Worm (Caenorhabditis elegans): ENCODE results near the gene toca-2.

Gene toca-2

DNA sequence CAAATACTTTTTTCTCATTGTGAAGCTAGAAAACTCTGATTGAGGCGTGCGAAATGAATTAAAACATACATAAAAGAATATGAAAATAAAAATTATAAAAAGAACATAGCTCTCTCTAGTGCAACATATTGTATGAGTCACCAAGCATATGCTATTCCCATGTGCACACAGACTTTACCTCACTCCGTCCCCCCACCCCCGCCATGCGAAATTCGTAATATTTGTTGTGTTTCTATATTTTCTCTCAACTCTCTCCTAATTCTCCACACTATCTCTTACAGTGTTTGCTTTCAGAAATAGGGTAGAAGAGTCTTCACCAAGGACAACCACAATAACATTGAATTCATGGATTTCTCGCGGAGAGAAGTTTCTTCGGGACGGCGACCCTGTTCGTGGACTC, 23.0 kb upstream of the toca-2 start (continued):
- TF ChIP-seq daf-16 (GFP tag; optimal IDR thresholded peaks at IDR 0.05) (no peak), daf-16 (tag; optimal IDR thresholded peaks at IDR 0.05) (peak; percentile 36), zip-2 (tag; optimal IDR thresholded peaks at IDR 0.05) (no peak), hlh-11 (tag; optimal IDR thresholded peaks at IDR 0.05) (peak; percentile 57), mdl-1 (tag; optimal IDR thresholded peaks at IDR 0.05) (peak in 1 of 2 experiments; percentile 30), ceh-32 (tag; optimal IDR thresholded peaks at IDR 0.05; ENCODE audit: poor library complexity) (no peak), nhr-28 (tag; optimal IDR thresholded peaks at IDR 0.05) (peak; percentile 12), F49E8.2 (tag; optimal IDR thresholded peaks at IDR 0.05; ENCODE audit: borderline replicate concordance) (no peak), mep-1 (tag; optimal IDR thresholded peaks at IDR 0.05) (peak; percentile 1), aly-2 (tag; optimal IDR thresholded peaks at IDR 0.05) (no peak), nhr-48 (tag; optimal IDR thresholded peaks at IDR 0.05) (no peak), nhr-76 (tag; optimal IDR thresholded peaks at IDR 0.05) (no peak), nhr-11 (tag; optimal IDR thresholded peaks at IDR 0.05) (no peak), F10B5.3 (tag; optimal IDR thresholded peaks at IDR 0.05) (no peak), daf-19 (GFP tag; conservative IDR thresholded peaks at IDR 0.05) (no peak), gei-8 (GFP tag; optimal IDR thresholded peaks at IDR 0.05) (no peak), ZK546.5 (tag; optimal IDR thresholded peaks at IDR 0.05) (no peak)

DNA sequence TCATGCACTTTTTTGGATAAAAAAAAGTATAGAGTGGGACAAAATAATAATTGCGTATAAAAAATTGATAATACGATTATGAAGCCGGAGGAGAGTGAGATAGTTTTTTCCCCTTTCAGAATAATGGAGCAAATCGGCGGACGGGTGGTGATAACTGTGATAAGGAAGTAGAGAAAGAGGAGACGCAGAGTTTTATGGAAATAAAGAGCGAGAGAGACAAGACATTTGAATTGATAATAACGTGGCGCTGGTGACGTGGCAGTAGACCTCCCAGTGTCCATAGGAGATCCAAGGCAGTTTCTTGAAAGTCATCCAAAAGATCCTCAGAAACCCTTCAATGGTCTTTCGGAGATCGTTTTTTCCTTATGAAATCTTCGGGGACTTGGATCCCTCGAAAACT, 21.9 kb upstream of the toca-2 start:
- TF ChIP-seq T20F7.1 (GFP tag; optimal IDR thresholded peaks at IDR 0.05) (no peak), mes-2 (tag; optimal IDR thresholded peaks at IDR 0.05; ENCODE audit: poor library complexity, severe bottlenecking) (peak; percentile 32), dve-1 (tag; optimal IDR thresholded peaks at IDR 0.05; ENCODE audit: insufficient read depth) (peak; percentile 79), dmd-8 (GFP tag; IDR thresholded peaks at IDR 0.05) (no peak), fkh-10 (GFP tag; optimal IDR thresholded peaks at IDR 0.05) (no peak), F10B5.3 (tag; optimal IDR thresholded peaks at IDR 0.05) (no peak), F44E2.7 (GFP tag; IDR thresholded peaks at IDR 0.05) (no peak), ceh-32 (tag; optimal IDR thresholded peaks at IDR 0.05; ENCODE audit: poor library complexity) (no peak), F26F4.8 (GFP tag; conservative IDR thresholded peaks at IDR 0.05) (no peak), nhr-111 (GFP tag; optimal IDR thresholded peaks at IDR 0.05) (no peak), aly-2 (tag; optimal IDR thresholded peaks at IDR 0.05) (no peak), snpc-1.2 (GFP tag; IDR thresholded peaks at IDR 0.05) (no peak), mep-1 (tag; optimal IDR thresholded peaks at IDR 0.05) (peak; percentile 2), hlh-30 (tag; optimal IDR thresholded peaks at IDR 0.05; ENCODE audit: insufficient read depth) (no peak), mxl-3 (GFP tag; optimal IDR thresholded peaks at IDR 0.05) (peak; percentile 2), Y105C5A.15 (GFP tag; IDR thresholded peaks at IDR 0.05) (no peak), nhr-10 (tag; optimal IDR thresholded peaks at IDR 0.05) (no peak), gei-8 (GFP tag; optimal IDR thresholded peaks at IDR 0.05) (no peak), nhr-41 (GFP tag; IDR thresholded peaks at IDR 0.05) (no peak), dmd-9 (GFP tag; IDR thresholded peaks at IDR 0.05) (no peak), ces-1 (GFP tag; optimal IDR thresholded peaks at IDR 0.05) (no peak), mxl-2 (GFP tag; conservative IDR thresholded peaks at IDR 0.05) (no peak), T26A8.4 (GFP tag; IDR thresholded peaks at IDR 0.05) (no peak), attf-4 (tag; optimal IDR thresholded peaks at IDR 0.05) (no peak), lin-29 (GFP tag; IDR thresholded peaks at IDR 0.05) (no peak), zip-11 (GFP tag; IDR thresholded peaks at IDR 0.05) (no peak), nhr-102 (tag; optimal IDR thresholded peaks at IDR 0.05) (no peak), lin-1 (GFP tag; IDR thresholded peaks at IDR 0.05) (no peak), saeg-2 (GFP tag; IDR thresholded peaks at IDR 0.05) (no peak), mdt-29 (GFP tag; IDR thresholded peaks at IDR 0.05) (no peak), zip-2 (tag; optimal IDR thresholded peaks at IDR 0.05) (no peak), mdl-1 (tag; optimal IDR thresholded peaks at IDR 0.05) (no peak), Y75B8A.6 (GFP tag; IDR thresholded peaks at IDR 0.05) (no peak), duxl-1 (tag; optimal IDR thresholded peaks at IDR 0.05; ENCODE audit: poor library complexity) (no peak), zfp-2 (tag; optimal IDR thresholded peaks at IDR 0.05) (no peak), aha-1 (tag) (peak; percentile 87), ZK337.2 (GFP tag; IDR thresholded peaks at IDR 0.05) (no peak), skn-1 (tag; optimal IDR thresholded peaks at IDR 0.05) (no peak), nhr-11 (tag; optimal IDR thresholded peaks at IDR 0.05) (no peak), nhr-25 (tag; optimal IDR thresholded peaks at IDR 0.05; ENCODE audit: borderline replicate concordance, insufficient read depth) (no peak)

All from whole organism, L4 larva.